Worm (Caenorhabditis elegans): ENCODE measurements around the gene otpl-5.

DNA sequence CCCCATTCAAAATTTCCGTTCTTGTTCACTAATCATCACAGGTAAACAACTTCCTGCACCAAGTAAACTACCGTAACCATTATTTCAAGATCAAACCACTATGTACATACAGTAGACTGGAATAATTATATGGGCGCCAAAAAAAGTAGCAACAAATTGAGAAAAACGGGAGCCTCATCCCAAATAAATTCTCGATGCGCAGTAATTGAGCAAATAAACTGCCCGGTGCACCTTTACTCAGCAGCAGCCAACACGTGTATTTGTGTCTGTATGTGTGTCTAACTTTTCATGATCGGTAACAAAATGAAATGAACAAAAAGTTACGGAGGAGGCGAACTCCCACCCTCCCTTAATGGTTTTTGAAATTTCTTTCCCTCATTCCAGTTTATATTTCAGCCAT is at the start of gene otpl-5:
- no peak for TF ChIP-seq nhr-237 (tag; optimal IDR thresholded peaks at IDR 0.05)
- TF ChIP-seq nhr-28 (tag; optimal IDR thresholded peaks at IDR 0.05): no peak
- no peak for TF ChIP-seq ceh-82 (tag; optimal IDR thresholded peaks at IDR 0.05)
- no peak for TF ChIP-seq lsy-2 (tag; optimal IDR thresholded peaks at IDR 0.05)
- TF ChIP-seq efl-3 (GFP tag; optimal IDR thresholded peaks at IDR 0.05): no peak
- no peak for TF ChIP-seq nhr-11 (tag; optimal IDR thresholded peaks at IDR 0.05)
- TF ChIP-seq ceh-88 (GFP tag; IDR thresholded peaks at IDR 0.05): no peak
